Worm (Caenorhabditis elegans) whole organism, midembryonic: ENCODE results near the gene F20A1.8.

Source experiments
- T22C8.4 ChIP-seq: fragments of 200-800 bp; sonication (Bioruptor generic); IDR thresholded peaks from 2 replicates; pipeline ENCODE4 v1.3.6; 2022; ENCODE audit warnings: missing genetic modification characterization, missing compliant biosample characterization
- cog-1 ChIP-seq: sonication (generic microtip); optimal IDR thresholded peaks from 2 replicates; lab custom pipeline; 2016; ENCODE audit warnings: missing genetic modification characterization, missing compliant biosample characterization
- flt-1 ChIP-seq: fragments of 200-800 bp; sonication (Bioruptor generic); IDR thresholded peaks from 2 replicates; pipeline ENCODE4 v1.3.6; 2022; ENCODE audit warnings: missing genetic modification characterization, missing compliant biosample characterization
- klf-2 ChIP-seq: fragments of 200-800 bp; sonication (Bioruptor generic); conservative IDR thresholded peaks from 2 replicates; pipeline ENCODE4 v1.3.6; 2022; ENCODE audit warnings: missing genetic modification reagents, missing genetic modification characterization, missing compliant biosample characterization
- med-1 ChIP-seq: sonication (generic microtip); optimal IDR thresholded peaks from 2 replicates; lab custom pipeline; 2017; ENCODE audit warnings: missing genetic modification characterization, mild to moderate bottlenecking, missing compliant biosample characterization, antibody characterized with exemption, missing genetic modification reagents; ENCODE audit not compliant: insufficient read depth
- ref-1 ChIP-seq: fragments of 200-800 bp; sonication (Bioruptor generic); conservative IDR thresholded peaks from 2 replicates; pipeline ENCODE4 v1.3.6; 2022; ENCODE audit warnings: missing genetic modification reagents, missing genetic modification characterization, missing compliant biosample characterization
- tab-1 ChIP-seq: fragments of 200-800 bp; sonication (Bioruptor generic); IDR thresholded peaks from 2 replicates; pipeline ENCODE4 v1.3.6; 2022; ENCODE audit warnings: missing genetic modification characterization, missing compliant biosample characterization
- ztf-23 ChIP-seq: fragments of 200-800 bp; sonication (Bioruptor generic); IDR thresholded peaks from 2 replicates; pipeline ENCODE4 v1.3.6; 2022; ENCODE audit warnings: missing genetic modification reagents, missing genetic modification characterization, missing compliant biosample characterization
- ztf-29 ChIP-seq: fragments of 200-800 bp; sonication (Bioruptor generic); IDR thresholded peaks from 2 replicates; pipeline ENCODE4 v1.3.6; 2022; ENCODE audit warnings: missing genetic modification reagents, missing genetic modification characterization, missing compliant biosample characterization

F20A1.8 gene

DNA sequence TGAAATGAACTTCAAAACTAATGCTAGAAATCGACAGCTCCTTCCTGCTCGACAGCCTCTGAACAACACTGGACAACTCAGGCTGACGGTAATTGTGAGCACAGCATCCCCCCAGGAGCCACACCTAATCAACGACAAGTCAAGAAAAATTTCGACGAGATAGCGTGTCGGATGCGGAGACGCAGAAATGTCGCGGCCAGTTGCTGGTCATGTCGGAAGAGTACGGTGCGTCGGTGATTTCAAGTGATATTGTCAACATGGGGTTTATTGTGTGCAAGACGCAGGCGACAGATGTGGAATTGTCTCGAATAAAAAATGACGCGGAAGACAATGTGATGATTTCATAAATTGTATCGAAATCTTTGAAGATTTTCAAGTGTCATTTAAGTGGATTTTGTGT, 10.9 kb downstream of the F20A1.8 start, which contains the start of gene twk-11:
Gene twk-11, minus strand, starts transcription at position 101 of the 400 bp plus-strand sequence.
- TF ChIP-seq klf-2 (GFP tag; lab: Robert Waterston, UW), result no peak
- no peak for TF ChIP-seq T22C8.4 (GFP tag; lab: Robert Waterston, UW)
- TF ChIP-seq cog-1 (tag; lab: Kevin White, UChicago), result no peak
- TF ChIP-seq ref-1 (GFP tag; lab: Robert Waterston, UW), result no peak
- no peak for TF ChIP-seq med-1 (GFP tag; lab: Kevin White, UChicago)
- no peak for TF ChIP-seq flt-1
- no peak for TF ChIP-seq ztf-23 (GFP tag; lab: Robert Waterston, UW)
- TF ChIP-seq tab-1 (GFP tag; lab: Robert Waterston, UW), result no peak
- no peak for TF ChIP-seq ztf-29 (GFP tag; lab: Robert Waterston, UW)

DNA sequence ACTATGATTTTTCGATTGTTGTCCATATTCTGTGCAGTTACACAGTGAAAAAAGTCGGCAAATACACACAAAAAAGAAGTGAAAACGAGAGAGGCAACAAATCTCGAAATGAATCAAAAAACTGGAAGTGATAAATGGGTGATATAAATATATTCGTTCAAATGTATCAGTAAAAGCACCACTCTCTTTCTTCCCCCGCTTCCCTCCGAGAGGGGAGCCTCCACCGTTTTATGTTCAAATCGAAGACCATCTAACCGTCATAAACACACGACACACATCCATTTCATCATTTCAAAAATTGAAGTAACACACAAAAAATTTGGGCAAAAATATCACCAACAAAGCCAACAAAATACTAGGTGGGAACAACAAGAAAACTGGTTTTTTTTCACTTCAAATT, 20.4 kb downstream of the F20A1.8 start, which contains the start of gene F20A1.6:
Gene F20A1.6, minus strand, starts transcription at position 101 of the 400 bp plus-strand sequence.
- TF ChIP-seq med-1 (GFP tag; lab: Kevin White, UChicago), result no peak
- no peak for TF ChIP-seq klf-2 (GFP tag; lab: Robert Waterston, UW)
- TF ChIP-seq T22C8.4 (GFP tag; lab: Robert Waterston, UW), result no peak
- no peak for TF ChIP-seq tab-1 (GFP tag; lab: Robert Waterston, UW)
- TF ChIP-seq ref-1 (GFP tag; lab: Robert Waterston, UW), result no peak
- no peak for TF ChIP-seq ztf-23 (GFP tag; lab: Robert Waterston, UW)
- TF ChIP-seq cog-1 (tag; lab: Kevin White, UChicago), result no peak
- TF ChIP-seq ztf-29 (GFP tag; lab: Robert Waterston, UW), result no peak
- TF ChIP-seq flt-1, result no peak

- TF ChIP-seq med-1 (GFP tag; lab: Kevin White, UChicago), result no peak
- TF ChIP-seq flt-1, result no peak
- TF ChIP-seq ztf-29 (GFP tag; lab: Robert Waterston, UW), result no peak
- TF ChIP-seq klf-2 (GFP tag; lab: Robert Waterston, UW), result no peak
- TF ChIP-seq tab-1 (GFP tag; lab: Robert Waterston, UW), result no peak
These were observed 24.4 kb downstream of the F20A1.8 start for ce11 chrV:7022981-7023380.

- TF ChIP-seq klf-2 (GFP tag; lab: Robert Waterston, UW) (no peak), cog-1 (tag; lab: Kevin White, UChicago) (no peak), ztf-23 (GFP tag; lab: Robert Waterston, UW) (no peak), med-1 (GFP tag; lab: Kevin White, UChicago) (no peak), flt-1 (no peak), T22C8.4 (GFP tag; lab: Robert Waterston, UW) (no peak), tab-1 (GFP tag; lab: Robert Waterston, UW) (no peak), ref-1 (GFP tag; lab: Robert Waterston, UW) (no peak), ztf-29 (GFP tag; lab: Robert Waterston, UW) (no peak)
These were observed 25.6 kb downstream of the F20A1.8 start, which contains the start of gene F20A1.4 for ce11 chrV:7021772-7022171. F20A1.4 (minus strand) TSS chrV:7021872.

DNA sequence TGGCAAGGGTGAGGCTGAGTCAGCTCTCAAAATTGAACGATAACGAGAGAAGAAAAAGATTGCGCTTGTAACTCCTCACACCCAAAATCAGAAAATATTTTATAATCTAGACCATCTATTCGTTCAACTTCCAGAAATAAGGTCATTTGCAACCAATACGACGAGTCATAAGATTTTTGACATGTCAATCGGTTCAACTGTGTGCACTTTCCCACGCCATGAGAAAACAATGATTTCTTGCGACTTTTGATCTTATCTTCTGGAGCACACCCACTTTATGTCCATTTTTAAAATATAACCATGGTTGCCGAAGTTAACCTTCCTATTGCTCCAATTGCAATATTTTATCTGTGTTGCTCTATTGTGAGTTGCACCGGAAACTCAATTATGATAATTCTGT, 30.4 kb downstream of the F20A1.8 start, which contains the start of gene srsx-32:
Gene srsx-32, plus strand, starts transcription at position 301 of the 400 bp plus-strand sequence.
- TF ChIP-seq cog-1 (tag; lab: Kevin White, UChicago) (no peak), flt-1 (no peak), med-1 (GFP tag; lab: Kevin White, UChicago) (no peak), T22C8.4 (GFP tag; lab: Robert Waterston, UW) (no peak), ztf-23 (GFP tag; lab: Robert Waterston, UW) (no peak), tab-1 (GFP tag; lab: Robert Waterston, UW) (no peak), klf-2 (GFP tag; lab: Robert Waterston, UW) (no peak), ztf-29 (GFP tag; lab: Robert Waterston, UW) (no peak), ref-1 (GFP tag; lab: Robert Waterston, UW) (no peak)

DNA sequence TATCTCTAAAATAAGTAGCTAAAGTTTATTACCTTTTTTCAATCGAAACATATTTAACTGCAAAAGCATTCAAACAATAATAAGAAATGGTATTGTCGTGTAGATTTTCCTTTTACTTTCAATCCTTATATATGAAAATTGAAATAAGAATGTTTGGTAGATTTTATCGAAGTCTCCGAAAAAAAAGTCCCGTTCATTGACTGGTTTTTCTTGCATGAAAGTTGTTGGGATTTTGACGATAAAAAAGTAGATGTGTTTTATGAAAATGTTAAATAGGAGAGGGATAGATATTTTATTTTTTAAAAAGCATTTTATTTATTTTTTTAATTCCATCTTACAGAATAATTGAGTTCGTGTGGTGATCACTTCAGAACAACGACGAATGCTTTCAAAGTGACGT, 31.5 kb downstream of the F20A1.8 start, which contains the start of gene C33G8.13:
Gene C33G8.13, minus strand, starts transcription at position 101 of the 400 bp plus-strand sequence.
- TF ChIP-seq tab-1 (GFP tag; lab: Robert Waterston, UW) (no peak), klf-2 (GFP tag; lab: Robert Waterston, UW) (no peak), med-1 (GFP tag; lab: Kevin White, UChicago) (no peak), ztf-29 (GFP tag; lab: Robert Waterston, UW) (no peak), cog-1 (tag; lab: Kevin White, UChicago) (no peak), T22C8.4 (GFP tag; lab: Robert Waterston, UW) (no peak), flt-1 (no peak), ztf-23 (GFP tag; lab: Robert Waterston, UW) (no peak), ref-1 (GFP tag; lab: Robert Waterston, UW) (no peak)

ce11 chrV:7012617-7013016, 34.8 kb downstream of the F20A1.8 start, which contains the start of gene srw-127:
srw-127 (plus strand) TSS chrV:7012917.
- TF ChIP-seq ztf-23 (GFP tag; lab: Robert Waterston, UW) (no peak), tab-1 (GFP tag; lab: Robert Waterston, UW) (no peak), med-1 (GFP tag; lab: Kevin White, UChicago) (no peak), klf-2 (GFP tag; lab: Robert Waterston, UW) (no peak), T22C8.4 (GFP tag; lab: Robert Waterston, UW) (no peak), flt-1 (no peak), cog-1 (tag; lab: Kevin White, UChicago) (no peak), ref-1 (GFP tag; lab: Robert Waterston, UW) (no peak), ztf-29 (GFP tag; lab: Robert Waterston, UW) (no peak)

DNA sequence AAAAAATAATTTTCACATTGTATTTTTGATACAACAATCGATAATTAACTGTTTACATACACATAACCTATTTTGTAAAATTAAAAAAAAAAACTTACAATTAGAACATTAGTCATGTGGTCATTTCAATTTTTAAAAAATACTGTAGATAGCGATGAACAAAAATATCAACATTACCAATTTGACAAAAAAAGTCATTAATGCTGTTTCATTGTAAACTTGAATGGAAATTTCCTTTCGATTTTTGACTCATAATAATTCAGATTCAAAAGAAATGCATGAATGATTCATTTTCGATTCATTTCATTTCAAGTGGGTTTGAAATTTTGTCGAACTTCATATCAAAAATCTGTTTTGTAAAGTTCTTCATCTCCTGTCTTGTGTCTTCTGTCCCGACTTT, 38.0 kb downstream of the F20A1.8 start, which contains the start of gene C33G8.2:
Gene C33G8.2, plus strand, starts transcription at position 301 of the 400 bp plus-strand sequence.
- TF ChIP-seq cog-1 (tag; lab: Kevin White, UChicago), result no peak
- TF ChIP-seq klf-2 (GFP tag; lab: Robert Waterston, UW), result no peak
- no peak for TF ChIP-seq ztf-29 (GFP tag; lab: Robert Waterston, UW)
- TF ChIP-seq tab-1 (GFP tag; lab: Robert Waterston, UW), result no peak
- no peak for TF ChIP-seq ref-1 (GFP tag; lab: Robert Waterston, UW)
- no peak for TF ChIP-seq T22C8.4 (GFP tag; lab: Robert Waterston, UW)
- TF ChIP-seq med-1 (GFP tag; lab: Kevin White, UChicago), result no peak
- no peak for TF ChIP-seq ztf-23 (GFP tag; lab: Robert Waterston, UW)
- no peak for TF ChIP-seq flt-1
